Fruit fly (Drosophila melanogaster): ENCODE results near the gene Zif.

The Zif gene

DNA sequence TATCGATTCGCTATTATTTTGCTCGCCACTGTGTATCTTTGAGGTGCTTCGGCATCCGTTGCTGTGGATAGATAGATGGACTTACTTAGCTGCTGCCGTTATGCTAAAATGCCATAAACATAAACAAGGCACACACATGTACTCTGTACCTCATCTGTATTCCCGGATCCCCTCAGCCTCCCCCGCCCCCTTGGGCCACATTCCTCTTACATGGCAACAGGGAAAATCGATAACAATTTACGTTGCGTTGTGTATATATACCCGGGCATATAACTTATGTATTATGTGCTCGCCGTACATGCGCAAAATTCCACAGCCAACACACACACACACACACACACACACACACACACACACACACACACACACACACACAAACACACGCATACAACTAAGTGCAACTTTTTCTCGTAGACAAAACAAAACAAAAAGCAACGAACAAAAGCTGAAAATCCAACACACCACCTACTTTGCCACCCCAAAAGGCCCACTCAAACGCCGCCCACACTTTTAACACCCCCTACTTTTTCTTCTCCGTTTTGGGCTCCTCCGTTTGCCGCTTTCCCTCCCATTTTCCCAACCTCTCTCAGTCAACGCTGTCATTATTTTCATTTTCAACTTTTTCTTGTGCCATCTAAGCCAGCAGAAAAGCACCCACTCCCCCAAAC, 43.0 kb upstream of the Zif start:
- TF ChIP-seq CG1620 (GFP tag; optimal IDR thresholded peaks at IDR 0.05) (no peak), CG7101 (tag; optimal IDR thresholded peaks at IDR 0.05) (no peak), toe (GFP tag; optimal IDR thresholded peaks at IDR 0.05) (no peak), tj (GFP tag; optimal IDR thresholded peaks at IDR 0.05) (no peak), Crg-1 (GFP tag; optimal IDR thresholded peaks at IDR 0.05) (no peak), CG5204 (GFP tag; optimal IDR thresholded peaks at IDR 0.05) (no peak), pad (GFP tag; optimal IDR thresholded peaks at IDR 0.05) (no peak), cnc (optimal IDR thresholded peaks at IDR 0.05) (no peak)

DNA sequence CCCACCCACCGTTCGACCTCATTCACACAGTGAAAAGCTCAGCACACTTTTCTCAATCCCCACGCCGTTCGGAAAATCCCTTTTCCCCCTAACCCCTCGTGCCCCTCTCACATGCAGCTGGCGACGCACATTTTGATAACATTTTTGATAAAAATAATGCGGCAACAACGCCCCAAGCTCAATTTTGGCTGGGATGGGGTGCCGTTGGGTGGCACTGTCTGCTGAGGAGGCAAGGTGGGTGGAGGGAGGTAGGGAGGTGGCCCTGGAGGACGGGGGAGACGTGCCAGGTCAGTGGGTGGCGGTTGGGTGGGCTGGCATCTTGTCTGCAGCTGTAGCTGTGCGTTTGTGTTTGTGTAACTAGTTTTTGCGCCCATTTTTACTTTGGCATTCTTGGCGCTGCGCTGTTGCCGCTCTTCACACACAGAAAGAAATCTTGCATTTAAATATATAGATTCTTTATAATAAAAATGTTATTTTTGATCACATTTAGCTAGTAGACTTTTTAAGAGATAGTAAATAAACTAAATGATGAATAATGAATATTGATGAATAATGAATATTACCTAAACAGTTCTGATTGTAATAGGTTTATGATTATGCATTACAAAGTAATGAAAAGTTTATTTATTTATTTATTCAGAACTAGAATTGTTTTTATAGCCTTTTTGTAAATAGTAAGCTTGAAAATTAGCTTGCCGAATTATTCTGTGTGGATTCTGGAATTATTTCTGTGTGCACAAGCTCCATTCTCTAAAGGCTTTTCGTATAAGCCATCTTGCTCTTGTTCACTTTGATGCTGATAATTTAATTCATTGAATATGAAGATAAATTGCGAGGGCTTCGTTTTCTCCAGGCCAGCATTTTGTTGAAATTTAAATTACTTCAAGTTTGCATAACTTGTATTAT, 42.2 kb upstream of the Zif start:
- TF ChIP-seq CG5204 (GFP tag; optimal IDR thresholded peaks at IDR 0.05) (no peak), Mnt (GFP tag; optimal IDR thresholded peaks at IDR 0.05) (no peak), tj (GFP tag; optimal IDR thresholded peaks at IDR 0.05) (peak; percentile 18), Hr96 (GFP tag; optimal IDR thresholded peaks at IDR 0.05) (no peak), toe (GFP tag; optimal IDR thresholded peaks at IDR 0.05) (no peak), kay (GFP tag; ENCODE audit: borderline replicate concordance) (peak; percentile 54), Clk (GFP tag; optimal IDR thresholded peaks at IDR 0.05) (no peak)

DNA sequence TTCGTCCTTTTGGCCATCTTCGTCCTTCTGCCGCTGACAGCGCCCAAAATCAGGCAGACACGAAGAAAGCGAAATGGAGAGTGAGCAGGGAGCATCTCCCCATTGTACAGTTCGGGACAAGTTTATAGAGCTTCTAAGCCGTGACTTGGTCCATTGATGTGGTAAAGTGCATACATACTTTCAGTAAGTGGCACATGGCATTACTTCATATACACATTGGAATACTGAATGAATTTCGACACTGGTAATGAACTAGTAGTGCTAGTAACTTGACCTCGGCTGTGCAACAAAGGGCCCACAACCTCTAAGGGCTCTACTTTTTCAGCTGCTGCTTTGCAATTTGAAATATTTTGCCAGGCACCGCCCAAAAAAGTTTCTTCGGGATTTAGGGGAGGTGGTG, 40.6 kb upstream of the Zif start:
- TF ChIP-seq Crg-1 (GFP tag; optimal IDR thresholded peaks at IDR 0.05) (no peak), tj (GFP tag; optimal IDR thresholded peaks at IDR 0.05) (no peak), toe (GFP tag; optimal IDR thresholded peaks at IDR 0.05) (no peak), Hr96 (GFP tag; optimal IDR thresholded peaks at IDR 0.05) (no peak), Clk (GFP tag; optimal IDR thresholded peaks at IDR 0.05) (no peak), CG33017 (tag; optimal IDR thresholded peaks at IDR 0.05) (no peak), CG7045 (GFP tag; optimal IDR thresholded peaks at IDR 0.05) (no peak), CG12768 (GFP tag; optimal IDR thresholded peaks at IDR 0.05) (no peak), cic (GFP tag; optimal IDR thresholded peaks at IDR 0.05) (no peak), kay (GFP tag; ENCODE audit: borderline replicate concordance) (no peak), bab1 (GFP tag; optimal IDR thresholded peaks at IDR 0.05) (no peak), pad (GFP tag; optimal IDR thresholded peaks at IDR 0.05) (no peak), cnc (optimal IDR thresholded peaks at IDR 0.05) (no peak), CG5204 (GFP tag; optimal IDR thresholded peaks at IDR 0.05) (no peak), CG1620 (GFP tag; optimal IDR thresholded peaks at IDR 0.05) (no peak), CG14711 (tag; optimal IDR thresholded peaks at IDR 0.05) (no peak), CG7101 (tag; optimal IDR thresholded peaks at IDR 0.05) (no peak), CG11617 (GFP tag; optimal IDR thresholded peaks at IDR 0.05) (no peak), ovo (GFP tag; optimal IDR thresholded peaks at IDR 0.05) (no peak), Mnt (GFP tag; optimal IDR thresholded peaks at IDR 0.05) (no peak)

DNA sequence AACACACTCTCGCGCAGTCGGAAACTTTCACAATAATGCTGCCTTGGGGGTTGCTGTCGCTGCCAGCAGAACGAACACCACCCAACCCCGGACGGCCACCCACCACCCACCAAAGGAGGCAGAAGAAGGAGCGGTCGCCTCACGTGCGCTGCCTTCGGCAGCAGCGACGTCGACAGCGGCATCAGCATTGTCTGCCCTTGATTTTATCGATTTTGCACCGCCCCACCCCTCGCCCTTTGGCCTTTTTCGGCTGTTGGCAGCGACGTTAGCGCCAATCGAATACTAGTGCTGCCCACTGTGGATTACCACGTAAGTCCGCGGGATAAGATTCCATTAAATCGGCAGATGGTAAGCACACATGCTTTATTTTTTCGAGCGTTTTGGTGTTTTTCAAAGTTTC, 37.8 kb upstream of the Zif start:
- TF ChIP-seq Crg-1 (GFP tag; optimal IDR thresholded peaks at IDR 0.05) (no peak), toe (GFP tag; optimal IDR thresholded peaks at IDR 0.05) (no peak), cnc (optimal IDR thresholded peaks at IDR 0.05) (no peak), Hr96 (GFP tag; optimal IDR thresholded peaks at IDR 0.05) (no peak), ovo (GFP tag; optimal IDR thresholded peaks at IDR 0.05) (no peak), Clk (GFP tag; optimal IDR thresholded peaks at IDR 0.05) (no peak), CG5204 (GFP tag; optimal IDR thresholded peaks at IDR 0.05) (no peak), CG7101 (tag; optimal IDR thresholded peaks at IDR 0.05) (no peak), kay (GFP tag; ENCODE audit: borderline replicate concordance) (no peak), CG14711 (tag; optimal IDR thresholded peaks at IDR 0.05) (no peak), bab1 (GFP tag; optimal IDR thresholded peaks at IDR 0.05) (no peak), CG1620 (GFP tag; optimal IDR thresholded peaks at IDR 0.05) (no peak), CG7045 (GFP tag; optimal IDR thresholded peaks at IDR 0.05) (no peak), tj (GFP tag; optimal IDR thresholded peaks at IDR 0.05) (no peak), CG12768 (GFP tag; optimal IDR thresholded peaks at IDR 0.05) (no peak), pad (GFP tag; optimal IDR thresholded peaks at IDR 0.05) (no peak), CG11617 (GFP tag; optimal IDR thresholded peaks at IDR 0.05) (no peak), cic (GFP tag; optimal IDR thresholded peaks at IDR 0.05) (no peak)

DNA sequence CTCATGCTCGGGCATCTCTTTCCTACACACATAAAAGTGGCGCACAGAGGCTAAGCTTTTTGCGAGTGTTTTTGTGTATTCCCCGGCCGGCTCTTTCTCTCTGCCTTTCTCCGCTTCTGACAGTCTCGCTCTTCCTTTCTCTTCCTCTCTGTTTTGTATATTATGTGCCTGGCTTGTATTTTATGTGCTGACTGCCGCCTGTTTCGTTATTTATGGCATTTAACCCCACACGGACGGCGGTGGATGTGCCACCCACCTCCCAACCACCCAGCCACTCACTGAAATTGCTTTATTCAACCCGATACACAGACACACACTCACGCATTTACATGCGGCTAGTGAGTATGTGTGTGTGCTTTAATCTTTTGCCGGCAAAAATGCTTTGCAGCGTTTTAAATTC, 36.9 kb upstream of the Zif start:
- TF ChIP-seq toe (GFP tag; optimal IDR thresholded peaks at IDR 0.05) (no peak), CG12768 (GFP tag; optimal IDR thresholded peaks at IDR 0.05) (peak; percentile 35), tj (GFP tag; optimal IDR thresholded peaks at IDR 0.05) (peak; percentile 9), pad (GFP tag; optimal IDR thresholded peaks at IDR 0.05) (no peak)

DNA sequence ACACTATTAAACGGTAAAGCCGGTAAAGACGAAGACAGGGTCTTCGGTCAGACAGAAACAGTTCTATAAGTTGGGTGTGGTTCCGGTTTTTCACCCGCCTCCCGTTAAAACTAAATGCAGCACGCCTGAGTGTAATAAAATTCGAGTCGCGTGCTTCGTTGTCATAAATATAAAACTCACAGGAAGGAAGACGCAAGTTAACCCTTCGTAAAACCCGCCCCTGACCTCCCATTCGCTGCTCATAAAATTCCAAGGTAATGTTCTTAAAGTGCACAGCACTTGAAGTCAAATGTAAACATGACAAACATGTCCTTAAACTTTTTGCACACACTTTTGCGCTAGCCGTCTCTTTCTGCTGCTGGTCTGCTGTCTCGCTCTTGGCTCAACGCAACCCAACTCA, 35.6 kb upstream of the Zif start:
- TF ChIP-seq Hr96 (GFP tag; optimal IDR thresholded peaks at IDR 0.05): no peak
- no peak for TF ChIP-seq ovo (GFP tag; optimal IDR thresholded peaks at IDR 0.05)

DNA sequence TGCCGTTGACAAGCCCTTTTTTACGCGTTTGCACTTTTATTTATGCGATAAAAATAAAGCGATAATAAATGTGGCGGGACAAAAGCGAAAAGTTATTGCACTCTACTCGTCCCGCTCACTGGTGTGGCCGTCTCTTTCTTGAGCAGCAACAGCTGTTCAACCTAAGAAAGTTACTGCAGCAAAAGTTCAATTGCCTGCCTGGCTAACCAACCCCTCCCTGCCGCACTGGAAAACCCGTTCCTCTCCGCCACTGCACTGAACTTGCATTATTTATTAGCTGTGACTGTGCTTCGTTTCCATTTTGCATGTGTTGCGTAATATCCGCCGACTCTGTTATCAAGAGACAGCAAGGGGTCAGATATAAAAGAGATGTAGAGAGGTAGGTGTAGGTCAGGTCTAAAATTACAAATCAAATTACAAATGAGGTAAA, 35.2 kb upstream of the Zif start:
- TF ChIP-seq CG12768 (GFP tag; optimal IDR thresholded peaks at IDR 0.05): peak; percentile 11
- no peak for TF ChIP-seq Clk (GFP tag; optimal IDR thresholded peaks at IDR 0.05)
- peak; percentile 80 for TF ChIP-seq tj (GFP tag; optimal IDR thresholded peaks at IDR 0.05)
- TF ChIP-seq cic (GFP tag; optimal IDR thresholded peaks at IDR 0.05): peak; percentile 62
